Worm (Caenorhabditis elegans) whole organism, midembryonic: Measurements from ENCODE around the gene srbc-84.
"Not testable (repeated sequence)": the region's sequence is repeated elsewhere in the genome, so short reads cannot be mapped to it uniquely, and the experiment has no call there.

Experiments used
- T22C8.4 ChIP-seq: fragments of 200-800 bp; sonication (Bioruptor generic); IDR thresholded peaks from 2 replicates; pipeline ENCODE4 v1.3.6; 2022; ENCODE audit warnings: missing genetic modification characterization, missing compliant biosample characterization
- cog-1 ChIP-seq: sonication (generic microtip); optimal IDR thresholded peaks from 2 replicates; lab custom pipeline; 2016; ENCODE audit warnings: missing genetic modification characterization, missing compliant biosample characterization
- flt-1 ChIP-seq: fragments of 200-800 bp; sonication (Bioruptor generic); IDR thresholded peaks from 2 replicates; pipeline ENCODE4 v1.3.6; 2022; ENCODE audit warnings: missing genetic modification characterization, missing compliant biosample characterization
- klf-2 ChIP-seq: fragments of 200-800 bp; sonication (Bioruptor generic); conservative IDR thresholded peaks from 2 replicates; pipeline ENCODE4 v1.3.6; 2022; ENCODE audit warnings: missing genetic modification reagents, missing genetic modification characterization, missing compliant biosample characterization
- med-1 ChIP-seq: sonication (generic microtip); optimal IDR thresholded peaks from 2 replicates; lab custom pipeline; 2017; ENCODE audit warnings: missing genetic modification characterization, mild to moderate bottlenecking, missing compliant biosample characterization, antibody characterized with exemption, missing genetic modification reagents; ENCODE audit not compliant: insufficient read depth
- ref-1 ChIP-seq: fragments of 200-800 bp; sonication (Bioruptor generic); conservative IDR thresholded peaks from 2 replicates; pipeline ENCODE4 v1.3.6; 2022; ENCODE audit warnings: missing genetic modification reagents, missing genetic modification characterization, missing compliant biosample characterization
- tab-1 ChIP-seq: fragments of 200-800 bp; sonication (Bioruptor generic); IDR thresholded peaks from 2 replicates; pipeline ENCODE4 v1.3.6; 2022; ENCODE audit warnings: missing genetic modification characterization, missing compliant biosample characterization
- ztf-23 ChIP-seq: fragments of 200-800 bp; sonication (Bioruptor generic); IDR thresholded peaks from 2 replicates; pipeline ENCODE4 v1.3.6; 2022; ENCODE audit warnings: missing genetic modification reagents, missing genetic modification characterization, missing compliant biosample characterization
- ztf-29 ChIP-seq: fragments of 200-800 bp; sonication (Bioruptor generic); IDR thresholded peaks from 2 replicates; pipeline ENCODE4 v1.3.6; 2022; ENCODE audit warnings: missing genetic modification reagents, missing genetic modification characterization, missing compliant biosample characterization

The srbc-84 gene

DNA sequence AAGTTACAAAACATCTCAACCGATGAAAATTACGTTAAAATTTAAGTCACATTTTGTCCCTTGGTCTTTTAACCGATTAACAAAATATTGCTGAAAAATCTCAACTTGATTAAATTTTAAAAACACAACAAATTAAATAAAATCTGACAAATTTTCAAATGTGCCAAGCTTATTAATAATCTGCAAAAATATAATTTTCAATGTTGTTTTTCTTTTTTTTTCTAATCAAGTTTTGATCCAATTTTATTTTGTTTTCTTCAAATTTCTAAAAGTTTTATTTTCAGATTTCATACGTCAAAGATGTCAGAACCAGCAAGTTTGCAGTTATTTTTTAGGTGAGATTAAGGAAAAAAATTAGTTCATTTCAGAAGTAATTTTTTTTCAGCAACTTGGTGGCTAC is 37.6 kb downstream of the srbc-84 start, which contains the start of gene srw-87:
TSS of gene srw-87 (plus strand) at position 301 of the 400 bp plus-strand sequence.
- TF ChIP-seq cog-1 (tag; lab: Kevin White, UChicago) (no peak), ref-1 (GFP tag; lab: Robert Waterston, UW) (no peak), ztf-29 (GFP tag; lab: Robert Waterston, UW) (no peak), tab-1 (no peak), klf-2 (no peak), ztf-23 (no peak), flt-1 (no peak), med-1 (GFP tag; lab: Kevin White, UChicago) (no peak), T22C8.4 (no peak)

DNA sequence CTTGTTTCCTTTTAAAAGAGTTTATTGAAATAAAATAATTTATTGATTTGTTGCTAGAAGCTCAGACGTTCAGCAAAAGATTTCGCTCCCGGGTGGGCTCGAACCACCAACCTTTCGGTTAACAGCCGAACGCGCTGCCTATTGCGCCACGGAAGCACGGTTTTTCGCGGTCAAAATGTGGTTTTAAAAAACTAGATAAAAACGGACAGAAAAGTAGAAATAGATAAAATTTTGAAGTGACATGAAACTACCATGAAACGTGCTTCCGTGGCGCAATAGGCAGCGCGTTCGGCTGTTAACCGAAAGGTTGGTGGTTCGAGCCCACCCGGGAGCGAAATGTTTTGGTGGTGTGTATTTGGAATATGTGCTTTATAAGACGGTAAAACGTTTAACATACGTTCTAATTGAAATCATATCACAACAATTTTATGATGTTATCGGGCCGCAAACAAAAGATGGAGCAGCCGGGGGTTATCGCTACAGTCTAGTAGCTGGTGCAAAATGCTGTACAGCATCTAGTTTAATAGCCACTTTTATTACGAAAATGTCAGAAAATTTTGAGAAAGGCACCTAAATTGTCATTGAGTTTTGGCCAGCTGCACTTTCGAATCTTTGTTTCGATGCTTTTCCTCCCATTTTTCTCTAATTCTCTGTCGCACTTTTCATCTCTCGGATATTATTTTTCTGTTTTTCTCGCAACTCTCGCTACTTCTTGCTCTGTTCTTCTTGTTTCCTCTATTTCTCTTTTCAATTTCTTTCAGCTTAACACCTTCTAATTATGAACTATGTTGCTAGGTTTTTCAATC is 39.7 kb downstream of the srbc-84 start, which contains the start of gene slc-9B.2:
TSS of gene slc-9B.2 (plus strand) at position 756 of the 806 bp plus-strand sequence.
- not testable (repeated sequence) for TF ChIP-seq ref-1 (GFP tag; lab: Robert Waterston, UW); klf-2; med-1 (GFP tag; lab: Kevin White, UChicago)

DNA sequence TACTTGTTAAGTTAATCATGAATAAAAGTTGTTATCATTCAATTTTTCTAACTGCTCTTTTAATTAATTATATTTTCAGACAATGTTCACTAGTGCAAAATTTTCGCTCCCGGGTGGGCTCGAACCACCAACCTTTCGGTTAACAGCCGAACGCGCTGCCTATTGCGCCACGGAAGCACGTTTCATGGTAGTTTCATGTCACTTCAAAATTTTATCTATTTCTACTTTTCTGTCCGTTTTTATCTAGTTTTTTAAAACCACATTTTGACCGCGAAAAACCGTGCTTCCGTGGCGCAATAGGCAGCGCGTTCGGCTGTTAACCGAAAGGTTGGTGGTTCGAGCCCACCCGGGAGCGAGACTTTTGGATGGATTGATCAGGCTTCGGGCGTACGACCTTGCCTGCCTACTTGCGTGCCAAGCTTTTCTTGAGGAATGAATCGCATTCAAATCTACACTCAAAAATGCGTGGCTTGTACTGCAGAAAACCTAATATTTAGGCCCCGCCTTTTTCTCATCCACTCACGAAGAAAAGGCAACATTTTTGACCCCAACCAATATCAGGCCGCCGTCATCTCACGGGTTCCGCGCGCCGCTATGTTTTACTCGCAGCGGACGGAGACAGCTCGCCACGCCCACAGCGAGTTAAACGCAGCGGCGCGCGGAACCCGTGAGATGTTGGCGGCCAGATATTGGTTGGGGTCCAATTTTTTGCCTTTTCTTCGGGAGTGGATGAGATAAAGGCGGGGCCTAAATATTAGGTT is 42.9 kb downstream of the srbc-84 start:
- 0 out of 2 replicates have a peak, but pooled peaks have one; percentile 43 for TF ChIP-seq klf-2

DNA sequence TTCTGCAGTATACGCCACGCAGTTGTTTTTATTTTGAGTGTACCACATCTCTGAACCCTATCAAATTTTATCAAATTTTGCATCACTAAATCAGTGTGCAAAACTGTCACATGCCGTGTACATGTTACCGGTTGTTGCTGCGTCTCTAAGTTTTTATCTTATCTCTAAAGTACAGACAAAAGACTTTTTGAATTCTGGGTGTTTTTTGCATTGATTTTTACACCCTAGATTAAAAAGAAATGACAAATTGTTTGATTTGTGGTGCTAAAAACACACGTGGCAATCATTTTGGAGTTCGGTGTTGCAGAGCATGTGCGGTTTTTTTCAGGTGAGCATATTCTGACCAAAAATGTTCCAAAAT is 43.5 kb downstream of the srbc-84 start, which contains the start of gene nhr-193:
TSS of gene nhr-193 (plus strand) at position 51 of the 361 bp plus-strand sequence.
- no peak for TF ChIP-seq T22C8.4
- TF ChIP-seq cog-1 (tag; lab: Kevin White, UChicago): no peak
- no peak for TF ChIP-seq flt-1
- TF ChIP-seq med-1 (GFP tag; lab: Kevin White, UChicago): no peak
- no peak for TF ChIP-seq ztf-29 (GFP tag; lab: Robert Waterston, UW)
- TF ChIP-seq ztf-23: no peak
- TF ChIP-seq klf-2: no peak
- no peak for TF ChIP-seq ref-1 (GFP tag; lab: Robert Waterston, UW)
- TF ChIP-seq tab-1: no peak

DNA sequence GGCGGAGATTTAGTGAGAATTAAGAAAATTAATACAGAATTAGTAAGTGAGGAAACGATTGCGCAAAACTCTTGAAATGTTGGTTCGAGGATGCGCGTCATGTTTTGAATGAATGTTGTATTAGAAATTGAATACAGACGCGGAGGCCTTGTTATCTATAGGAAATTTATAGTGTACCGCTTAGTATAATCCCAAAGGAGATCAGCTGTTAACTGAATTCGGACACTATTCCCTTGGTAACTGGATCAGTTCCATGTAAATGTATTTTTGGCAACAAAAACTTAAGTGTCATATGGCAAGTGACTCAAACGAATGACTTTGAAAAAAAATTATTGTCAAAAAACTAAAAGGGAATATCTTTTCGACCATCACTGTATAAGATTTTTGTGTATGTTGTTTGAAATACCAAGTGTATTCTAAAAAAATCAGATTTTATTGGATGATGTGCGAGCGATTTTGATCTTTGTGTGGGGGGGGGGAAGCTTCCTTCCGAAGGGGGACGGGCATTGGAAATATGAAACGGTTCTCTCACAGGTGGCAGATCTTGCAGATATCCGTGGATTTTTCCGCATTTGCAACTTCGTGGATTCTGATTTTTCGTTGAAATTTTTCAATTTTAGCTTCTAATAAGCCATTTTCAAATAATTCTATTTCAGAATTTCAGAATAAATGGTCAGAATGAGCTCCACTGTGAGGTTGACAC is 47.8 kb downstream of the srbc-84 start, which contains the start of the genes W08G11.5 and W08G11.1:
TSS of gene W08G11.5 (minus strand) at position 101 of the 703 bp plus-strand sequence.
TSS of gene W08G11.1 (plus strand) at position 653 of the 703 bp plus-strand sequence.
- no peak for TF ChIP-seq ztf-29 (GFP tag; lab: Robert Waterston, UW)
- TF ChIP-seq ztf-23: no peak
- TF ChIP-seq ref-1 (GFP tag; lab: Robert Waterston, UW): no peak
- no peak for TF ChIP-seq T22C8.4
- TF ChIP-seq flt-1: no peak
- no peak for TF ChIP-seq klf-2
- no peak for TF ChIP-seq med-1 (GFP tag; lab: Kevin White, UChicago)
- no peak for TF ChIP-seq tab-1
- no peak for TF ChIP-seq cog-1 (tag; lab: Kevin White, UChicago)
